Worm (Caenorhabditis elegans) whole organism, L3 larva: ENCODE measurements around the gene F58D12.3.

ENCODE experiments used
- R02D3.7 ChIP-seq: fragments of 150-350 bp; optimal IDR thresholded peaks from 2 replicates; lab custom pipeline; 2014; ENCODE audit warnings: missing biosample characterization, missing genetic modification characterization
- ZK546.5 ChIP-seq: sonication (generic microtip); optimal IDR thresholded peaks from 2 replicates; lab custom pipeline; 2017; ENCODE audit warnings: missing biosample characterization, missing genetic modification characterization
- ama-1 ChIP-seq: fragments of 150-350 bp; optimal IDR thresholded peaks from 2 replicates; lab custom pipeline; 2018
- ceh-16 ChIP-seq: sonication (generic microtip); optimal IDR thresholded peaks from 2 replicates; lab custom pipeline; 2017; ENCODE audit warnings: missing biosample characterization, missing genetic modification characterization
- ceh-28 ChIP-seq: fragments of 150-350 bp; optimal IDR thresholded peaks from 2 replicates; lab custom pipeline; 2014; ENCODE audit warnings: missing biosample characterization, missing genetic modification reagents, missing genetic modification characterization
- ceh-9 ChIP-seq: sonication (generic microtip); optimal IDR thresholded peaks from 2 replicates; lab custom pipeline; 2018; ENCODE audit warnings: missing biosample characterization, missing genetic modification characterization
- egl-27 ChIP-seq: sonication (generic microtip); optimal IDR thresholded peaks from 4 replicates; lab custom pipeline; 2017; ENCODE audit warnings: missing biosample characterization, missing genetic modification reagents, missing genetic modification characterization
- egl-5 ChIP-seq: fragments of 150-350 bp; optimal IDR thresholded peaks from 2 replicates; lab custom pipeline; 2017; ENCODE audit warnings: missing biosample characterization, missing genetic modification reagents, missing genetic modification characterization, inconsistent platforms
- elt-1 ChIP-seq: fragments of 150-350 bp; optimal IDR thresholded peaks from 2 replicates; lab custom pipeline; 2014; ENCODE audit warnings: missing biosample characterization, missing genetic modification characterization
- elt-2 ChIP-seq: sonication (generic microtip); optimal IDR thresholded peaks from 2 replicates; lab custom pipeline; 2016; ENCODE audit warnings: missing genetic modification reagents, mild to moderate bottlenecking, missing genetic modification characterization, missing compliant biosample characterization
- elt-3 ChIP-seq, 3 experiments: fragments of 150-350 bp in 1 of 3; sonication (generic microtip) in 2 of 3; optimal IDR thresholded peaks; 2 replicates in 2 of 3; 4 replicates in 1 of 3; lab custom pipeline; 2014 to 2017; ENCODE audit warnings: missing biosample characterization in 3 of 3, missing genetic modification characterization in 3 of 3
- eor-1 ChIP-seq, 2 experiments: fragments of 150-350 bp; optimal IDR thresholded peaks; 2 replicates each; lab custom pipeline; 2014 to 2018; ENCODE audit warnings: missing biosample characterization in 2 of 2, missing genetic modification characterization in 2 of 2
- fkh-2 ChIP-seq: fragments of 150-350 bp; optimal IDR thresholded peaks from 2 replicates; lab custom pipeline; 2014; ENCODE audit warnings: missing biosample characterization, missing genetic modification reagents, missing genetic modification characterization
- hmg-11 ChIP-seq: sonication (generic microtip); optimal IDR thresholded peaks from 2 replicates; lab custom pipeline; 2016; ENCODE audit warnings: missing genetic modification characterization, missing compliant biosample characterization
- jun-1 ChIP-seq: fragments of 150-350 bp; optimal IDR thresholded peaks from 2 replicates; lab custom pipeline; 2014; ENCODE audit warnings: missing biosample characterization, missing genetic modification reagents, missing genetic modification characterization
- lin-15B ChIP-seq: fragments of 150-350 bp; optimal IDR thresholded peaks from 2 replicates; lab custom pipeline; 2014; ENCODE audit warnings: missing biosample characterization, missing genetic modification characterization
- lin-39 ChIP-seq: fragments of 150-350 bp; optimal IDR thresholded peaks from 2 replicates; lab custom pipeline; 2018; ENCODE audit warnings: missing biosample characterization, missing genetic modification reagents, missing genetic modification characterization
- lsy-12 ChIP-seq: sonication (generic microtip); optimal IDR thresholded peaks from 2 replicates; lab custom pipeline; 2016; ENCODE audit warnings: mild to moderate bottlenecking, missing genetic modification characterization, missing compliant biosample characterization
- mdl-1 ChIP-seq: fragments of 150-350 bp; optimal IDR thresholded peaks from 2 replicates; lab custom pipeline; 2014; ENCODE audit warnings: missing biosample characterization, missing genetic modification characterization
- mml-1 ChIP-seq: fragments of 150-350 bp; sonication (generic microtip); optimal IDR thresholded peaks from 3 replicates; lab custom pipeline; 2014; ENCODE audit warnings: missing biosample characterization, missing genetic modification characterization
- nfya-1 ChIP-seq: sonication (generic microtip); optimal IDR thresholded peaks from 2 replicates; lab custom pipeline; 2017; ENCODE audit warnings: missing genetic modification characterization, mild to moderate bottlenecking, missing compliant biosample characterization, antibody characterized with exemption, moderate library complexity; ENCODE audit not compliant: insufficient read depth
- nhr-11 ChIP-seq: fragments of 150-350 bp; optimal IDR thresholded peaks from 2 replicates; lab custom pipeline; 2014; ENCODE audit warnings: missing biosample characterization, missing genetic modification characterization
- nhr-12 ChIP-seq: fragments of 150-350 bp; optimal IDR thresholded peaks from 2 replicates; lab custom pipeline; 2014; ENCODE audit warnings: missing biosample characterization, missing genetic modification characterization
- nhr-23 ChIP-seq: fragments of 150-350 bp; optimal IDR thresholded peaks from 2 replicates; lab custom pipeline; 2014; ENCODE audit warnings: missing biosample characterization, missing genetic modification reagents, missing genetic modification characterization
- nhr-25 ChIP-seq: sonication (generic microtip); optimal IDR thresholded peaks from 2 replicates; lab custom pipeline; 2017; ENCODE audit warnings: missing biosample characterization, missing genetic modification characterization
- nhr-28 ChIP-seq: fragments of 150-350 bp; optimal IDR thresholded peaks from 2 replicates; lab custom pipeline; 2014; ENCODE audit warnings: missing biosample characterization, missing genetic modification characterization
- nhr-43 ChIP-seq: sonication (generic microtip); optimal IDR thresholded peaks from 2 replicates; lab custom pipeline; 2016; ENCODE audit warnings: mild to moderate bottlenecking, missing genetic modification characterization, missing compliant biosample characterization; ENCODE audit not compliant: poor library complexity, severe bottlenecking
- nhr-76 ChIP-seq: fragments of 150-350 bp; sonication (generic microtip); optimal IDR thresholded peaks from 5 replicates; lab custom pipeline; 2014; ENCODE audit warnings: missing biosample characterization, missing genetic modification characterization
- nhr-77 ChIP-seq: fragments of 150-350 bp; optimal IDR thresholded peaks from 2 replicates; lab custom pipeline; 2014; ENCODE audit warnings: missing biosample characterization, missing genetic modification characterization
- pqm-1 ChIP-seq: fragments of 150-350 bp; optimal IDR thresholded peaks from 2 replicates; lab custom pipeline; 2017; ENCODE audit warnings: missing biosample characterization, missing genetic modification characterization, inconsistent platforms
- skn-1 ChIP-seq: fragments of 150-350 bp; optimal IDR thresholded peaks from 2 replicates; lab custom pipeline; 2014; ENCODE audit warnings: missing biosample characterization, missing genetic modification characterization
- snpc-4 ChIP-seq: fragments of 150-350 bp; optimal IDR thresholded peaks from 2 replicates; lab custom pipeline; 2014; ENCODE audit warnings: missing biosample characterization, missing genetic modification characterization
- unc-39 ChIP-seq: sonication (generic microtip); optimal IDR thresholded peaks from 4 replicates; lab custom pipeline; 2017; ENCODE audit warnings: missing biosample characterization, missing genetic modification characterization
- unc-62 ChIP-seq: fragments of 150-350 bp; sonication (generic microtip); optimal IDR thresholded peaks from 4 replicates; lab custom pipeline; 2014; ENCODE audit warnings: missing biosample characterization, missing genetic modification reagents, missing genetic modification characterization
- ztf-11 ChIP-seq: fragments of 150-350 bp; optimal IDR thresholded peaks from 2 replicates; lab custom pipeline; 2014; ENCODE audit warnings: missing biosample characterization, missing genetic modification characterization
- ztf-4 ChIP-seq: fragments of 150-350 bp; optimal IDR thresholded peaks from 2 replicates; lab custom pipeline; 2014; ENCODE audit warnings: missing biosample characterization, missing genetic modification characterization

F58D12.3 gene

DNA sequence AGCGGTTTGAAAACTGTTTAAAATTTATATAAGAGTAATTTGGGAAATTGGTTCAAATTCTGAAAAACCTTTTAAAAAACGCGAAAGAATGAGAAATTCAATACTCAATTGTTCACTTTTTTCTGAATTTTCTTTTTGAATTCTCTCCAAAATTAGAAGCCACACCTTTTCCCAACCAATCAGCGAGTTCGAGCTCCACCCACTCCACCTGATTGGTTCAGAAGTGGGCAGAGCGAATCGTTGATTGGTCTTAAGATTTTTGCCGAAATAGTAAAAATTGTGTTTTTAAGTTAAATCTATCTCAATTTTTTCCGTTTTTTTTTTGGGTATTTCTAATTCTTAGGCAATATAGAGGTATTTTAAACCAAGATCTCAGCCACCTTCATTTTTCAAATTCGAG is 6.3 kb downstream of the F58D12.3 start:
- TF ChIP-seq nfya-1 (tag; lab: Kevin White, UChicago), result peak; percentile 90
- no peak for TF ChIP-seq mdl-1 (tag; lab: Kevin White, UChicago)
- TF ChIP-seq, all 47 proteins: peak for 1

DNA sequence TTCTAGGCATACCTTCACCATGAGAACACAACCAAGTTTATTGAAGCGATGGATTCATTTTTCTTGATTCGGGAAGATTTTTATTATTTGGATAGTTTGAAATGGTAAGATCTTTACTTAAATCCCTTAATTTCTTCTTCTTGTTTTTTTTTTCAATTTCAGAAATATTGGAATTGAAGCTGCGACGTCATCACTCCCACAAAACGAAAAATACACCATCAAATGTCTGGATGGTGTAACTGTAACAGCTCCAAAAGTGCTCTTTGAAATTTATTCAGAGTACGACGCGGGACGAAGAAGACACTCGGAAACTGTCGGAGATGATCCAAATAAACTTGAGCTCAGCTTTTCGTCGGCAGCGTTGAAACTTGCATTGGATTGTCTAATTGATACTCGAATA is 6.8 kb downstream of the F58D12.3 start, which contains the start of gene D1086.21:
D1086.21 (plus strand) TSS at position 301 of the 400 bp plus-strand sequence.
- TF ChIP-seq mdl-1 (tag; lab: Kevin White, UChicago), result no peak
- TF ChIP-seq nhr-23 (tag; lab: Kevin White, UChicago), result no peak
- TF ChIP-seq ceh-16, result no peak
- TF ChIP-seq fkh-2 (tag; lab: Kevin White, UChicago), result no peak
- no peak for TF ChIP-seq egl-5 (tag; lab: Kevin White, UChicago)
- no peak for TF ChIP-seq ama-1 (lab: Kevin White, UChicago)
- TF ChIP-seq ztf-11 (tag; lab: Kevin White, UChicago), result no peak
- no peak for TF ChIP-seq hmg-11 (tag; lab: Kevin White, UChicago)
- TF ChIP-seq R02D3.7, result no peak
- TF ChIP-seq unc-39, result no peak

DNA sequence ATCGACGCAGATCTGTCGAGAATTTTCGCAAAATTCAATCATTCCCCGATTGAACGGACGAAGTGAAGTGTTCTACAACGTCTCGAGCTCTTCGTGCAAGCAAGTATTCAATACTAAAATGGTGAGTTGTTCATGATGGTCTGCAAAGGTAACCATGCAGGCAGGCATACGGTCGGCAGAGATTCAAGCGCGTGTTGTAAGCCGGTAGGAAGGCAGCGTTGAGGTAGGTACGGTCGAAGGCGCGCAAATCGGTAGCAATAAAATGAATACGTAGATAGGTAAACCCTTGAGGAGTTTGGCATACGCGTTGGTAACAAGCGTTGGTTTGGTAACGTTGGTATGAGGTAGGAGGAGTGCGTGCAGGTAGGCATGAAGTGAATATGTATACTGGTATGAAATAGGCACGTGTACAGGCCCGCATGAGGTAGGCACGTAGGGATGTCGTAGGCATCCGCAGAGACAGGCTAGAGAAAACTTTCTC is 10.2 kb downstream of the F58D12.3 start, which contains the start of gene D1086.17:
D1086.17 (plus strand) TSS at position 51 of the 481 bp plus-strand sequence.
- TF ChIP-seq egl-5 (tag; lab: Kevin White, UChicago) (no peak), elt-3 (tag; optimal IDR thresholded peaks at IDR 0.05; lab: Kevin White, UChicago) (no peak), lsy-12 (tag; lab: Kevin White, UChicago) (no peak), ztf-11 (tag; lab: Kevin White, UChicago) (no peak), unc-62 (GFP tag; lab: Kevin White, UChicago) (no peak), nhr-11 (no peak), ZK546.5 (tag; lab: Kevin White, UChicago) (no peak), mml-1 (tag; lab: Kevin White, UChicago) (no peak), elt-1 (no peak), snpc-4 (tag; lab: Kevin White, UChicago) (no peak), nhr-28 (no peak), ztf-4 (no peak), elt-2 (tag; lab: Kevin White, UChicago) (no peak), R02D3.7 (no peak), nhr-43 (tag; lab: Kevin White, UChicago) (no peak), ceh-9 (tag; lab: Kevin White, UChicago) (no peak), eor-1 (tag; optimal IDR thresholded peaks at IDR 0.05; lab: Kevin White, UChicago) (no peak), nhr-77 (tag; lab: Kevin White, UChicago) (no peak), skn-1 (no peak), lin-39 (tag; lab: Kevin White, UChicago) (no peak)

DNA sequence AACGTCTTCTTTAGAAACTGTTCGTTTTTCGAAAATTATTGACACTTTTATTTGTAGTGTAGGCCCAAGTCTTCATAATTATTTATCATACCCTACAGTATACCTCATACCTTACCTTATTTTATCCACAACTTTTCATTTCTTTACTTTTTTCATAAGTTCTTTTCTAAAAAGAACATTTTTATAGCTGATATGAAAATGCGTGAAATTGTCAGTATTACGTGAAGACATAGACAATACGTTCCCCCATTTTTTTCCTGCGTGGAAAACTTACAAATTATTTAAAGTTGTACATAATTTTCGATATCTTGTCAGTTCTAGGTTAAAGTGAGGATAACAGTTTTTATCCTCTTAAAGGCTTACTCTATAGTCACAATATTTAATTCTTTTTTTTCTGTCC is 12.3 kb downstream of the F58D12.3 start:
- TF ChIP-seq ZK546.5 (tag; lab: Kevin White, UChicago) (no peak), ama-1 (lab: Kevin White, UChicago) (no peak), jun-1 (tag; lab: Kevin White, UChicago) (no peak), nhr-25 (no peak)

DNA sequence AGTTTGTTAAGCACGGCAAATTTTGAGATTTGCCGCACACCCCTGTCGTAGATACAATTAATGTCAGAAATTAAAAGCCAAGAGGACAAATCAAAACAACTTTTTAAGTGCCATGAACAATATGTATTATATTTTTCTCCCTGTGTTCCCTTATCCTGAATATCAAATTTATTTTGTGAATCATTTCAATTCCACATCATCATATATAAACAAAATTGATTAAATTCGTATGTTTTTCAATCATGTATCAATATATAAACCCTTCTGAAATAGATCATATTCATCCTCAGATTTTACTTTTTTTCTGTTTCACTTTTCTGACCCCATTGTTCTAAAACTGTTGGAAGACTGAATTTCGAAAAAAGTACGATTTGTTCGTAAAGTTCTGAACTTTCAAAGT is 16.5 kb downstream of the F58D12.3 start, which contains the start of gene D1086.11:
D1086.11 (plus strand) TSS at position 301 of the 400 bp plus-strand sequence.
- no peak for TF ChIP-seq nhr-11
- no peak for TF ChIP-seq elt-2 (tag; lab: Kevin White, UChicago)
- TF ChIP-seq snpc-4 (tag; lab: Kevin White, UChicago), result no peak
- TF ChIP-seq nhr-12 (tag; lab: Kevin White, UChicago), result no peak
- no peak for TF ChIP-seq ceh-28 (tag; lab: Kevin White, UChicago)
- no peak for TF ChIP-seq nhr-43 (tag; lab: Kevin White, UChicago)
- TF ChIP-seq pqm-1 (tag; lab: Kevin White, UChicago), result no peak
- no peak for TF ChIP-seq lin-15B
- no peak for TF ChIP-seq nhr-76 (tag; lab: Kevin White, UChicago)
- TF ChIP-seq elt-3 (tag; optimal IDR thresholded peaks at IDR 0.05; lab: Kevin White, UChicago), result no peak
- no peak for TF ChIP-seq nfya-1 (tag; lab: Kevin White, UChicago)
- no peak for TF ChIP-seq ztf-11 (tag; lab: Kevin White, UChicago)
- no peak for TF ChIP-seq ztf-4
- TF ChIP-seq egl-27, result no peak
